Worm (Caenorhabditis elegans): Measurements from ENCODE around the gene lim-8.
A peak's percentile ranks its signal among the peaks of the same experiment; 100 is the strongest.

Gene lim-8

ce11 chrIII:6850255-6850654 is 47.7 kb downstream of the lim-8 start, which contains the start of gene srv-1 (continued):
- TF ChIP-seq let-607 (tag; optimal IDR thresholded peaks at IDR 0.05) (peak; percentile 49 to 62), nhr-80 (tag; optimal IDR thresholded peaks at IDR 0.05) (peak; percentile 98), nhr-27 (tag; optimal IDR thresholded peaks at IDR 0.05) (no peak), rcor-1 (GFP tag; IDR thresholded peaks at IDR 0.05) (no peak), unc-62 (GFP tag; optimal IDR thresholded peaks at IDR 0.05) (peak; percentile 40)

DNA sequence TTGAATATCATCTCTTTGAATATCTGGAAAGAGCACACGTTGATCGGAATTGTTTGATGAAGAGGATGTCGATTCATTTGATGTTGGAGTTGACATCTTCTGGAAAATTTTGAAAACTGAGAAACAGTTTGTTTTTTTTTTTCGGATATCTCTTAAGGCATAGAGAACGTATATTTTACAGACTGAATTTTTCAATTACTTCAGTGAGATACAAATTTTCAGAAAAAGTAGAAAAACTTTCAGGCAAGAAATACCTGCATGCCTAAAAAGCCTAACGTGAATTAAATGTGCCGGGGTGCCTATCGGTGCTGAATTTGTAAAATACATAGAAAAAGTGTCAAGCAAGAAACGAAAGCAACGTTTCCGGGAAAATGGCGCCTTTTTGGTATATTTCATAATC is 54.1 kb downstream of the lim-8 start, which contains the start of gene zak-1:
zak-1 (minus strand) TSS at position 101 of the 400 bp plus-strand sequence.
- TF ChIP-seq tbx-9 (tag; optimal IDR thresholded peaks at IDR 0.05; ENCODE audit: borderline replicate concordance) (no peak), ceh-27 (GFP tag; optimal IDR thresholded peaks at IDR 0.05) (no peak), madf-10 (tag; optimal IDR thresholded peaks at IDR 0.05) (no peak), mel-28 (tag; optimal IDR thresholded peaks at IDR 0.05; ENCODE audit: borderline replicate concordance) (no peak), hsf-1 (GFP tag; IDR thresholded peaks at IDR 0.05) (no peak), somi-1 (GFP tag; optimal IDR thresholded peaks at IDR 0.05) (no peak), akir-1 (GFP tag; optimal IDR thresholded peaks at IDR 0.05) (no peak), snpc-1.1 (tag; optimal IDR thresholded peaks at IDR 0.05; ENCODE audit: insufficient read depth) (no peak), B0261.1 (tag; optimal IDR thresholded peaks at IDR 0.05) (no peak), gei-17 (GFP tag; optimal IDR thresholded peaks at IDR 0.05) (no peak), ztf-22 (GFP tag; optimal IDR thresholded peaks at IDR 0.05) (no peak), lsl-1 (GFP tag; optimal IDR thresholded peaks at IDR 0.05) (no peak), chd-7 (tag; optimal IDR thresholded peaks at IDR 0.05) (no peak), madf-6 (GFP tag; IDR thresholded peaks at IDR 0.05) (no peak), pbrm-1 (GFP tag; IDR thresholded peaks at IDR 0.05) (no peak), ztf-25 (GFP tag; IDR thresholded peaks at IDR 0.05) (no peak), unc-62 (GFP tag; optimal IDR thresholded peaks at IDR 0.05) (no peak), rcor-1 (GFP tag; IDR thresholded peaks at IDR 0.05) (no peak)

ce11 chrIII:6857390-6857848 is 54.8 kb downstream of the lim-8 start:
- TF ChIP-seq atf-7 (tag; optimal IDR thresholded peaks at IDR 0.05) (peak; percentile 21), lin-40 (tag; optimal IDR thresholded peaks at IDR 0.05) (peak; percentile 25), Y79H2A.3 (GFP tag; conservative IDR thresholded peaks at IDR 0.05) (no peak), lir-1 (GFP tag; conservative IDR thresholded peaks at IDR 0.05) (no peak), B0035.1 (tag; optimal IDR thresholded peaks at IDR 0.05) (no peak), lag-1 (GFP tag; IDR thresholded peaks at IDR 0.05) (no peak), hlh-12 (tag; optimal IDR thresholded peaks at IDR 0.05) (no peak), unc-130 (GFP tag; optimal IDR thresholded peaks at IDR 0.05) (no peak), B0019.2 (GFP tag; conservative IDR thresholded peaks at IDR 0.05) (no peak), F52B5.7 (tag; optimal IDR thresholded peaks at IDR 0.05) (no peak), fkh-3 (tag; optimal IDR thresholded peaks at IDR 0.05) (no peak), sptf-2 (GFP tag; optimal IDR thresholded peaks at IDR 0.05) (no peak), hmg-1.2 (GFP tag; IDR thresholded peaks at IDR 0.05) (peak; percentile 14; the same call in 1 of the 2 replicates), F57C9.4 (tag; optimal IDR thresholded peaks at IDR 0.05) (no peak), unc-62 (GFP tag; optimal IDR thresholded peaks at IDR 0.05) (no peak), sdz-38 (tag; optimal IDR thresholded peaks at IDR 0.05) (no peak), attf-5 (GFP tag; optimal IDR thresholded peaks at IDR 0.05) (peak; percentile 64), akir-1 (GFP tag; optimal IDR thresholded peaks at IDR 0.05) (no peak), Y67H2A.10 (GFP tag; conservative IDR thresholded peaks at IDR 0.05) (no peak), pha-4 (tag; optimal IDR thresholded peaks at IDR 0.05) (peak; percentile 86), ceh-79 (tag; optimal IDR thresholded peaks at IDR 0.05) (no peak), nhr-80 (tag; optimal IDR thresholded peaks at IDR 0.05) (peak; percentile 94), rcor-1 (GFP tag; IDR thresholded peaks at IDR 0.05) (no peak), Y95B8A.8 (GFP tag; IDR thresholded peaks at IDR 0.05) (no peak), zim-3 (tag; optimal IDR thresholded peaks at IDR 0.05) (no peak), ztf-26 (tag; optimal IDR thresholded peaks at IDR 0.05) (no peak), ztf-22 (GFP tag; optimal IDR thresholded peaks at IDR 0.05) (no peak), cebp-1 (GFP tag; IDR thresholded peaks at IDR 0.05) (peak; percentile 53; the same call in 1 of the 2 replicates), cebp-1 (tag; optimal IDR thresholded peaks at IDR 0.05) (peak; percentile 80)

Measured in whole organism, young adult.